Fruit fly (Drosophila melanogaster) whole organism, embryonic: ENCODE measurements around the gene cno.

ENCODE experiments used
- Aef1 ChIP-seq: fragments of 200-800 bp; sonication (Bioruptor generic); IDR thresholded peaks from 3 replicates; pipeline ENCODE4 v1.3.6; 2022; ENCODE audit warnings: missing biosample characterization, missing genetic modification characterization
- BEAF-32 ChIP-seq: fragments of 200-800 bp; sonication (Bioruptor generic); optimal IDR thresholded peaks from 3 replicates; lab custom pipeline; 2017; ENCODE audit warnings: missing biosample characterization, missing genetic modification characterization, mild to moderate bottlenecking, moderate library complexity, missing genetic modification reagents
- Bgb ChIP-seq: fragments of 200-800 bp; sonication (Bioruptor generic); IDR thresholded peaks from 2 replicates; pipeline ENCODE4 v1.3.6; 2022; ENCODE audit warnings: missing biosample characterization, missing genetic modification characterization; ENCODE audit not compliant: partially characterized antibody
- CG10431 ChIP-seq: fragments of 200-800 bp; sonication (Bioruptor generic); optimal IDR thresholded peaks from 3 replicates; lab custom pipeline; 2018; ENCODE audit warnings: missing biosample characterization, mild to moderate bottlenecking, missing genetic modification characterization
- CG14014 ChIP-seq: fragments of 200-800 bp; sonication (Bioruptor generic); IDR thresholded peaks from 2 replicates; pipeline ENCODE4 v1.3.6; 2022; ENCODE audit warnings: missing biosample characterization, missing genetic modification characterization
- CG14667 ChIP-seq: fragments of 200-800 bp; sonication (Bioruptor generic); IDR thresholded peaks from 2 replicates; pipeline ENCODE4 v1.3.6; 2022; ENCODE audit warnings: missing biosample characterization, missing genetic modification characterization
- CG14860 ChIP-seq: fragments of 200-800 bp; sonication (Bioruptor generic); IDR thresholded peaks from 3 replicates; pipeline ENCODE4 v1.3.6; 2022; ENCODE audit warnings: missing biosample characterization, missing genetic modification characterization; ENCODE audit not compliant: partially characterized antibody
- CG15514 ChIP-seq: fragments of 200-800 bp; sonication (Bioruptor generic); optimal IDR thresholded peaks from 3 replicates; lab custom pipeline; 2017; ENCODE audit warnings: missing biosample characterization, missing genetic modification characterization, mild to moderate bottlenecking, moderate library complexity, missing genetic modification reagents
- CG17186 ChIP-seq: fragments of 200-800 bp; sonication (Bioruptor generic); optimal IDR thresholded peaks from 3 replicates; lab custom pipeline; 2017; ENCODE audit warnings: missing biosample characterization, missing genetic modification reagents, missing genetic modification characterization
- CG1792 ChIP-seq: fragments of 200-800 bp; sonication (Bioruptor generic); optimal IDR thresholded peaks from 2 replicates; lab custom pipeline; 2016; ENCODE audit warnings: missing biosample characterization, missing genetic modification characterization
- CG32767 ChIP-seq: fragments of 200-800 bp; sonication (Bioruptor generic); IDR thresholded peaks from 2 replicates; pipeline ENCODE4 v1.3.6; 2022; ENCODE audit warnings: missing biosample characterization, missing genetic modification characterization
- CG34224 ChIP-seq: fragments of 200-800 bp; sonication (Bioruptor generic); IDR thresholded peaks from 3 replicates; pipeline ENCODE4 v1.3.6; 2022; ENCODE audit warnings: missing biosample characterization, missing genetic modification characterization; ENCODE audit not compliant: partially characterized antibody
- CG3995 ChIP-seq: fragments of 200-800 bp; sonication (Bioruptor generic); optimal IDR thresholded peaks from 3 replicates; lab custom pipeline; 2016; ENCODE audit warnings: missing biosample characterization, missing genetic modification characterization
- CG4617 ChIP-seq: fragments of 200-800 bp; sonication (Bioruptor generic); optimal IDR thresholded peaks from 3 replicates; lab custom pipeline; 2016; ENCODE audit warnings: missing biosample characterization, missing genetic modification characterization, borderline replicate concordance
- CG4854 ChIP-seq: fragments of 200-800 bp; sonication (Bioruptor generic); optimal IDR thresholded peaks from 2 replicates; lab custom pipeline; 2016; ENCODE audit warnings: missing biosample characterization, missing genetic modification characterization, inconsistent platforms
- CG6791 ChIP-seq: fragments of 200-800 bp; sonication (Bioruptor generic); IDR thresholded peaks from 3 replicates; pipeline ENCODE4 v1.3.6; 2022; ENCODE audit warnings: missing biosample characterization, missing genetic modification characterization; ENCODE audit not compliant: partially characterized antibody
- CG7372 ChIP-seq: fragments of 200-800 bp; sonication (Bioruptor generic); IDR thresholded peaks from 2 replicates; pipeline ENCODE4 v1.3.6; 2022; ENCODE audit warnings: missing biosample characterization, missing genetic modification characterization
- CG7786 ChIP-seq: fragments of 200-800 bp; sonication (Bioruptor generic); optimal IDR thresholded peaks from 2 replicates; lab custom pipeline; 2016; ENCODE audit warnings: missing biosample characterization, missing genetic modification characterization
- CTCF ChIP-seq: fragments of 200-800 bp; sonication (Bioruptor generic); optimal IDR thresholded peaks from 2 replicates; lab custom pipeline; 2017; ENCODE audit warnings: missing biosample characterization, mild to moderate bottlenecking, missing genetic modification characterization, moderate library complexity
- Dek ChIP-seq: fragments of 200-800 bp; sonication (Bioruptor generic); optimal IDR thresholded peaks from 3 replicates; lab custom pipeline; 2019; ENCODE audit warnings: missing biosample characterization, mild to moderate bottlenecking, missing genetic modification characterization, moderate library complexity
- Dll ChIP-seq: fragments of 200-800 bp; sonication (Bioruptor generic); IDR thresholded peaks from 4 replicates; pipeline ENCODE4 v1.3.6; 2022; ENCODE audit warnings: missing biosample characterization, missing genetic modification characterization; ENCODE audit not compliant: partially characterized antibody
- Dref ChIP-seq: fragments of 200-800 bp; sonication (Bioruptor generic); IDR thresholded peaks from 2 replicates; pipeline ENCODE4 v1.3.6; 2022; ENCODE audit warnings: missing biosample characterization, missing genetic modification characterization
- E2f1 ChIP-seq: fragments of 200-800 bp; sonication (Bioruptor generic); IDR thresholded peaks from 2 replicates; pipeline ENCODE4 v1.3.6; 2022; ENCODE audit warnings: missing biosample characterization, missing genetic modification characterization
- HLH4C ChIP-seq: fragments of 200-800 bp; sonication (Bioruptor generic); IDR thresholded peaks from 3 replicates; pipeline ENCODE4 v1.3.6; 2022; ENCODE audit warnings: missing biosample characterization, missing genetic modification characterization; ENCODE audit not compliant: partially characterized antibody
- Hr78 ChIP-seq, 2 experiments: fragments of 200-800 bp in 1 of 2; fragments of >200 bp in 1 of 2; sonication (Bioruptor generic) in 1 of 2; optimal IDR thresholded peaks; 2 replicates each; lab custom pipeline; 2017 to 2019; ENCODE audit warnings: missing biosample characterization in 2 of 2, missing genetic modification characterization in 2 of 2, mild to moderate bottlenecking in 1 of 2, moderate library complexity in 1 of 2
- MBD-R2 ChIP-seq: fragments of 200-800 bp; sonication (Bioruptor generic); IDR thresholded peaks from 2 replicates; pipeline ENCODE4 v1.3.6; 2022; ENCODE audit warnings: missing biosample characterization, missing genetic modification characterization
- Meics ChIP-seq: fragments of 200-800 bp; sonication (Bioruptor generic); optimal IDR thresholded peaks from 2 replicates; lab custom pipeline; 2017; ENCODE audit warnings: missing biosample characterization, mild to moderate bottlenecking, missing genetic modification characterization
- Opbp ChIP-seq: fragments of 200-800 bp; sonication (Bioruptor generic); IDR thresholded peaks from 3 replicates; pipeline ENCODE4 v1.3.6; 2022; ENCODE audit warnings: missing biosample characterization, missing genetic modification characterization; ENCODE audit not compliant: partially characterized antibody
- Sin3A ChIP-seq: fragments of >200 bp; optimal IDR thresholded peaks from 2 replicates; lab custom pipeline; 2018
- Sry-δ ChIP-seq: fragments of 200-800 bp; sonication (Bioruptor generic); optimal IDR thresholded peaks from 2 replicates; lab custom pipeline; 2016; ENCODE audit warnings: missing biosample characterization, missing genetic modification characterization
- cg ChIP-seq: fragments of 200-800 bp; sonication (Bioruptor generic); optimal IDR thresholded peaks from 3 replicates; lab custom pipeline; 2019; ENCODE audit warnings: missing biosample characterization, mild to moderate bottlenecking, missing genetic modification characterization, moderate library complexity
- chm ChIP-seq: fragments of 200-800 bp; sonication (Bioruptor generic); IDR thresholded peaks from 2 replicates; pipeline ENCODE4 v1.3.6; 2022; ENCODE audit warnings: missing biosample characterization, missing genetic modification characterization
- danr ChIP-seq: fragments of 200-800 bp; sonication (Bioruptor generic); IDR thresholded peaks from 2 replicates; pipeline ENCODE4 v1.3.6; 2022; ENCODE audit warnings: missing biosample characterization, missing genetic modification characterization
- ftz-f1 ChIP-seq: fragments of 200-800 bp; sonication (Bioruptor generic); optimal IDR thresholded peaks from 2 replicates; lab custom pipeline; 2016; ENCODE audit warnings: missing biosample characterization, missing genetic modification characterization
- gfzf ChIP-seq: fragments of 200-800 bp; sonication (Bioruptor generic); optimal IDR thresholded peaks from 2 replicates; lab custom pipeline; 2016; ENCODE audit warnings: missing biosample characterization, mild to moderate bottlenecking, missing genetic modification characterization, moderate library complexity
- hbn ChIP-seq: fragments of 200-800 bp; sonication (Bioruptor generic); IDR thresholded peaks from 2 replicates; pipeline ENCODE4 v1.3.6; 2022; ENCODE audit warnings: missing biosample characterization, missing genetic modification characterization; ENCODE audit not compliant: partially characterized antibody
- inv ChIP-seq: fragments of 200-800 bp; sonication (Bioruptor generic); IDR thresholded peaks from 2 replicates; pipeline ENCODE4 v1.3.6; 2022; ENCODE audit warnings: missing biosample characterization, missing genetic modification characterization; ENCODE audit not compliant: partially characterized antibody
- klu ChIP-seq: fragments of 200-800 bp; sonication (Bioruptor generic); IDR thresholded peaks from 2 replicates; pipeline ENCODE4 v1.3.6; 2022; ENCODE audit warnings: missing biosample characterization, missing genetic modification characterization
- peb ChIP-seq: fragments of 200-800 bp; sonication (Bioruptor generic); IDR thresholded peaks from 2 replicates; pipeline ENCODE4 v1.3.6; 2022; ENCODE audit warnings: missing biosample characterization, missing genetic modification characterization
- phol ChIP-seq: fragments of 200-800 bp; sonication (Bioruptor generic); optimal IDR thresholded peaks from 3 replicates; lab custom pipeline; 2018; ENCODE audit warnings: missing biosample characterization, mild to moderate bottlenecking, missing genetic modification characterization, moderate library complexity
- pzg ChIP-seq: fragments of 200-800 bp; sonication (Bioruptor generic); optimal IDR thresholded peaks from 3 replicates; lab custom pipeline; 2018; ENCODE audit warnings: missing biosample characterization, mild to moderate bottlenecking, missing genetic modification characterization, moderate library complexity
- row ChIP-seq: fragments of 200-800 bp; sonication (Bioruptor generic); IDR thresholded peaks from 3 replicates; pipeline ENCODE4 v1.3.6; 2022; ENCODE audit warnings: missing biosample characterization, missing genetic modification characterization
- sc ChIP-seq, 3 experiments: fragments of >200 bp in 2 of 3; fragments of 200-800 bp in 1 of 3; sonication (Bioruptor generic) in 1 of 3; optimal IDR thresholded peaks; 2 replicates in 2 of 3; 3 replicates in 1 of 3; lab custom pipeline; 2017; ENCODE audit warnings: mild to moderate bottlenecking in 1 of 3, missing biosample characterization in 1 of 3, missing genetic modification characterization in 1 of 3, missing genetic modification reagents in 1 of 3
- sna ChIP-seq: fragments of 200-800 bp; sonication (Bioruptor generic); IDR thresholded peaks from 2 replicates; pipeline ENCODE4 v1.3.6; 2022; ENCODE audit warnings: missing biosample characterization, missing genetic modification characterization; ENCODE audit not compliant: partially characterized antibody
- trem ChIP-seq: fragments of 200-800 bp; optimal IDR thresholded peaks from 3 replicates; lab custom pipeline; 2019; ENCODE audit warnings: missing biosample characterization, mild to moderate bottlenecking, missing genetic modification characterization, moderate library complexity
- unc-4 ChIP-seq: fragments of 200-800 bp; sonication (Bioruptor generic); IDR thresholded peaks from 2 replicates; pipeline ENCODE4 v1.3.6; 2022; ENCODE audit warnings: missing biosample characterization, missing genetic modification characterization; ENCODE audit not compliant: partially characterized antibody
- vfl ChIP-seq: fragments of 200-800 bp; sonication (Bioruptor generic); optimal IDR thresholded peaks from 2 replicates; lab custom pipeline; 2016; ENCODE audit warnings: missing biosample characterization, missing genetic modification characterization
- vvl ChIP-seq: fragments of 200-800 bp; sonication (Bioruptor generic); IDR thresholded peaks from 2 replicates; pipeline ENCODE4 v1.3.6; 2022; ENCODE audit warnings: missing biosample characterization, missing genetic modification characterization
- wek ChIP-seq: fragments of 200-800 bp; sonication (Bioruptor generic); optimal IDR thresholded peaks from 3 replicates; lab custom pipeline; 2018; ENCODE audit warnings: missing biosample characterization, mild to moderate bottlenecking, missing genetic modification characterization, moderate library complexity
- yki ChIP-seq: fragments of >200 bp; optimal IDR thresholded peaks from 3 replicates; lab custom pipeline; 2018

Gene cno

DNA sequence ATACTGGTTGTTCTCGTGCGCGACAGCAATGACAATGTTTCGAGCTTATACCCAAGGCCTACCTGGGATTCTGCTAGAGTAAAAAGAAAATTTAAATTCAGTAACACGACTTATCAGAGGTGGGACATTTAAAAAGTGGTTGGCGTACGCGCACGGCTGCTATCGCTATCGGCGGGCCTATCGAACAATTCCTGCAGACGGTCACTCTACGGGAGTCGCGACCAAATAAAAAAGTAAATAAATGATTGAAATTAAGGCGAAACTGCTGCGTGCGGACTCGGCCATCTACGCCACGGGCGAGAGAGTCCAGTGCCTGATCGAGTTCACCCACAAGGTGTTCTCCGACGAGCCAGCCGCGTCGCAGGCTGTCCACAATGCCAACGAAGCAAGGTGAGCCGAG lies 2.2 kb upstream of the cno start, which contains the start of the genes Prosbeta2R2 and CG1116:
Gene Prosbeta2R2, minus strand, starts transcription at position 63 of the 400 bp plus-strand sequence.
Gene CG1116, plus strand, starts transcription at position 192 of the 400 bp plus-strand sequence.
- no peak for TF ChIP-seq klu (GFP tag; lab: Robert Waterston, UW)
- peak; percentile 4 for TF ChIP-seq CG3995 (GFP tag; lab: Kevin White, UChicago)
- peak; percentile 62 for TF ChIP-seq CG4617 (GFP tag; lab: Kevin White, UChicago)
- TF ChIP-seq Dll (GFP tag; lab: Robert Waterston, UW), result peak; percentile 53; the same call in 3 of the 4 replicates
- no peak for TF ChIP-seq wek (GFP tag; lab: Kevin White, UChicago)
- peak; percentile 60 for TF ChIP-seq gfzf (GFP tag; lab: Kevin White, UChicago)
- TF ChIP-seq E2f1 (GFP tag; lab: Robert Waterston, UW), result no peak
- TF ChIP-seq Opbp, result peak; percentile 47; the same call in 2 of the 3 replicates
- peak; percentile 30; the same call in 1 of the 2 replicates for TF ChIP-seq hbn (GFP tag; lab: Robert Waterston, UW)
- TF ChIP-seq CTCF (GFP tag; lab: Kevin White, UChicago), result no peak
- TF ChIP-seq Hr78 (GFP tag; optimal IDR thresholded peaks at IDR 0.05; lab: Kevin White, UChicago), result no peak
- TF ChIP-seq Sry-δ, result peak; percentile 80
- 0 out of 2 replicates have a peak, but pooled peaks have one; percentile 12 for TF ChIP-seq vvl (GFP tag; lab: Robert Waterston, UW)
- peak; percentile 81 for TF ChIP-seq MBD-R2 (GFP tag; lab: Robert Waterston, UW)
- peak; percentile 71 for TF ChIP-seq pzg (GFP tag; lab: Kevin White, UChicago)
- no peak for TF ChIP-seq CG14667 (GFP tag; lab: Robert Waterston, UW)
- no peak for TF ChIP-seq ftz-f1
- no peak for TF ChIP-seq danr (GFP tag; lab: Robert Waterston, UW)
- no peak for TF ChIP-seq Meics (GFP tag; lab: Kevin White, UChicago)
- TF ChIP-seq row (GFP tag; lab: Robert Waterston, UW), result no peak
- no peak for TF ChIP-seq CG7786 (GFP tag; lab: Kevin White, UChicago)
- TF ChIP-seq CG1792 (GFP tag; lab: Kevin White, UChicago), result no peak
- TF ChIP-seq CG34224 (GFP tag; lab: Robert Waterston, UW), result peak; percentile 58
- TF ChIP-seq Aef1 (GFP tag; lab: Robert Waterston, UW), result no peak
- TF ChIP-seq CG32767 (GFP tag; lab: Robert Waterston, UW), result no peak
- 0 out of 3 replicates have a peak, but pooled peaks have one; percentile 34 for TF ChIP-seq HLH4C (GFP tag; lab: Robert Waterston, UW)
- no peak for TF ChIP-seq cg
- no peak for TF ChIP-seq CG7372 (GFP tag; lab: Robert Waterston, UW)
- TF ChIP-seq peb, result no peak
- TF ChIP-seq vfl (GFP tag; lab: Kevin White, UChicago), result no peak
- peak; percentile 44; the same call in 1 of the 3 replicates for TF ChIP-seq CG6791 (GFP tag; lab: Robert Waterston, UW)
- TF ChIP-seq unc-4, result peak; percentile 57
- TF ChIP-seq trem (tag; lab: Kevin White, UChicago), result peak; percentile 11
- TF ChIP-seq BEAF-32 (GFP tag; lab: Kevin White, UChicago), result peak; percentile 63
- TF ChIP-seq Dek, result no peak
- TF ChIP-seq phol (tag; lab: Kevin White, UChicago), result peak; percentile 0
- peak; percentile 48 for TF ChIP-seq sna (GFP tag; lab: Robert Waterston, UW)
- TF ChIP-seq CG14014 (GFP tag; lab: Robert Waterston, UW), result no peak
- TF ChIP-seq Sin3A (lab: Kevin White, UChicago), result peak; percentile 42
- TF ChIP-seq Dref (GFP tag; lab: Robert Waterston, UW), result peak; percentile 81
- TF ChIP-seq Bgb (GFP tag; lab: Robert Waterston, UW), result peak; percentile 36; the same call in 1 of the 2 replicates
- TF ChIP-seq inv (GFP tag; lab: Robert Waterston, UW), result no peak
- peak; percentile 42 for TF ChIP-seq CG15514 (GFP tag; lab: Kevin White, UChicago)
- TF ChIP-seq CG17186, result peak; percentile 35
- TF ChIP-seq sc (optimal IDR thresholded peaks at IDR 0.05; lab: Kevin White, UChicago), result no peak
- no peak for TF ChIP-seq sc (GFP tag; optimal IDR thresholded peaks at IDR 0.05; lab: Kevin White, UChicago)
- TF ChIP-seq CG14860, result peak; percentile 28; the same call in 1 of the 3 replicates
- no peak for TF ChIP-seq chm (GFP tag; lab: Robert Waterston, UW)
- no peak for TF ChIP-seq yki (lab: Kevin White, UChicago)
- no peak for TF ChIP-seq CG10431 (GFP tag; lab: Kevin White, UChicago)
- no peak for TF ChIP-seq CG4854
